Fruit fly (Drosophila melanogaster): ENCODE measurements around the gene axo.

DNA sequence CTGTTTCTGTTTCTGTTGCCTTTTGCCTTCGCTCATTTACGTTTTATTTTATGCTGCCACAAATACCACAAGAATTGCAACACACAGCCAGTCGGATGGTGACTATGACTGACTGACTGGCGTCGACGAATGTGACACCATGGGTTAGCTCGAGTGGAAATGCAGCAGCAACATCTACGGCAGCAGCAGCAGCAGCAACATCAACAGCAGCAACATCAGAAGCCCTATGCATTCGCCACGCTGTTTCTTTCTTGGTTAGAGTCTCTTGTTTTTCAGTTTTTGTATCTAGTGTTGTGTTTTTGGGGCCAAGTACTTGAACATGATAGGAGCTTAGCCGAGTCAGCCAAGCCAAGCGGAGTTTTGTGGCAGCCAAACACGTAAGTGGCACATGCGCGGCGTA lies 42.7 kb upstream of the axo start:
- TF ChIP-seq insv (optimal IDR thresholded peaks at IDR 0.05) (no peak), h (optimal IDR thresholded peaks at IDR 0.05) (no peak)
